Fruit fly (Drosophila melanogaster): ENCODE measurements around the gene CG5126.

DNA sequence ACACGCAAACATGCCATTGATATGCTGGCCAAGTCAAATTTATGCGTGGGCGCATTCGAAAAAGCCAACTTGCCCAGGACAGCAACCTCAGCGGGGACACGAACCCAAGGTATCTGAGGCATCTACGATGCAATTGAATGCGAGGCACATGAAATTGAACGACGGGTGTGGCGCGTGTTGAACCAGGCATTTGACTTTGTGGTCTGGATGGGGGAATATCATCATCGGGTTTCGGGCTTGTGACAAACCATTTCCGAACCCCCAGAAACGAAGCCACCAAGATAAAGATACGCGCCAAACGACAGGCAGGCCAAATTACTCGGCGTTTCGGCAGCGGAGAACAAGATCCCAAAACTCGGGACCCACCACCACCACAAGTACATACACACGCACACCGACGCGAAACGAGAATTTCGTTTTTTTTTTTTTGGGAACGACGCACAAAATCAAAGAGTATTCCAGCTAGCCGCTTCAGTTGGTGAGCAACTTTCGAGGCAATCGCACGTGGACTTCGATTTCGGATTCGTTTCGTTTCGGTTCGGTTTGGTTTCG, 41.0 kb downstream of the CG5126 start, which contains the start of gene MFS3:
- no peak for TF ChIP-seq Oaz (GFP tag; IDR thresholded peaks at IDR 0.05)
- TF ChIP-seq sima (GFP tag; optimal IDR thresholded peaks at IDR 0.05): no peak
- TF ChIP-seq CG1602 (GFP tag; optimal IDR thresholded peaks at IDR 0.05): no peak
- TF ChIP-seq CG14441 (GFP tag; IDR thresholded peaks at IDR 0.05): no peak

Measured in whole organism, embryonic.